Worm (Caenorhabditis elegans) whole organism, L2 larva: ENCODE results near the gene T24E12.3.

Experiments used
- R02D3.7 ChIP-seq: fragments of 150-350 bp; optimal IDR thresholded peaks from 2 replicates; lab custom pipeline; 2014; ENCODE audit warnings: missing biosample characterization, missing genetic modification characterization
- ama-1 ChIP-seq: fragments of 150-350 bp; optimal IDR thresholded peaks from 2 replicates; lab custom pipeline; 2018; ENCODE audit warnings: inconsistent platforms
- crh-2 ChIP-seq: sonication (generic microtip); optimal IDR thresholded peaks from 2 replicates; lab custom pipeline; 2017; ENCODE audit warnings: missing biosample characterization, missing genetic modification characterization
- mab-5 ChIP-seq: fragments of 150-350 bp; optimal IDR thresholded peaks from 2 replicates; lab custom pipeline; 2014; ENCODE audit warnings: missing biosample characterization, missing genetic modification characterization
- skn-1 ChIP-seq: sonication (generic microtip); optimal IDR thresholded peaks from 2 replicates; lab custom pipeline; 2017; ENCODE audit warnings: missing biosample characterization, missing genetic modification characterization
- snpc-4 ChIP-seq: fragments of 150-350 bp; optimal IDR thresholded peaks from 2 replicates; lab custom pipeline; 2014; ENCODE audit warnings: missing biosample characterization, missing genetic modification characterization
- unc-39 ChIP-seq: fragments of 150-350 bp; optimal IDR thresholded peaks from 2 replicates; lab custom pipeline; 2014; ENCODE audit warnings: missing biosample characterization, missing genetic modification characterization
- unc-55 ChIP-seq: fragments of 150-350 bp; sonication (generic microtip); optimal IDR thresholded peaks from 3 replicates; lab custom pipeline; 2014; ENCODE audit warnings: missing biosample characterization, missing genetic modification reagents, missing genetic modification characterization
- zag-1 ChIP-seq: fragments of 150-350 bp; optimal IDR thresholded peaks from 2 replicates; lab custom pipeline; 2014; ENCODE audit warnings: missing biosample characterization, missing genetic modification characterization

DNA sequence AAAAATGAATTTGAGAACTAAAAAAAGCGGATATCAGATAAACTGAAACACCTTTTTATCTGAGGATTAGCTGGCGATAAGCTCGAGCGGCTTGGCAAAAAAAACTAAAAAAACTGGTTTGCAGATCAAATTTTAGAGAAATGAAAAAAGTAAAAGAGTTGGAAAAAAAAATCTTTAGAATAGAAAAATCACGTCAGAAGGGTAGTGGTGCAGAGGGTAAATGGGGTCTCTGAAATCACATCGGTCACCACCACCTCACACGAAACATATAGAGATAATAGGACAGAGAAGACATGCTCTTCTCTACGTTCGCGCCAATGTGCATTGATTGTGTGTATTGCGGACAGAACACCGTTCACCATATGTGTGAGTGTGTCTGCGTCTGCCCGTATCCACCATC lies 5.4 kb downstream of the T24E12.3 start:
- no peak for TF ChIP-seq R02D3.7 (tag; lab: Kevin White, UChicago)
- no peak for TF ChIP-seq ama-1 (lab: Kevin White, UChicago)
- no peak for TF ChIP-seq snpc-4
- no peak for TF ChIP-seq zag-1
- TF ChIP-seq skn-1: no peak
- TF ChIP-seq unc-55 (GFP tag; lab: Kevin White, UChicago): no peak
- no peak for TF ChIP-seq crh-2 (tag; lab: Kevin White, UChicago)
- TF ChIP-seq mab-5: no peak
- TF ChIP-seq unc-39 (tag; lab: Kevin White, UChicago): no peak
